Fruit fly (Drosophila melanogaster) whole organism, prepupa: ENCODE data around the gene CG13309.

Source experiments
- Blimp-1 ChIP-seq: fragments of 200-800 bp; sonication (Bioruptor generic); optimal IDR thresholded peaks from 3 replicates; lab custom pipeline; 2017; ENCODE audit warnings: missing biosample characterization, missing genetic modification characterization, mild to moderate bottlenecking, moderate library complexity, missing genetic modification reagents
- CG10669 ChIP-seq: fragments of 200-800 bp; sonication (Bioruptor generic); optimal IDR thresholded peaks from 3 replicates; lab custom pipeline; 2018; ENCODE audit warnings: missing biosample characterization, mild to moderate bottlenecking, missing genetic modification characterization, moderate library complexity
- CG11902 ChIP-seq: fragments of 200-800 bp; sonication (Bioruptor generic); optimal IDR thresholded peaks from 3 replicates; lab custom pipeline; 2016; ENCODE audit warnings: missing biosample characterization, missing genetic modification characterization
- CG3032 ChIP-seq: fragments of 200-800 bp; optimal IDR thresholded peaks from 2 replicates; lab custom pipeline; 2019; ENCODE audit warnings: missing biosample characterization, mild to moderate bottlenecking, missing genetic modification characterization, moderate library complexity
- CG32006 ChIP-seq: fragments of 200-800 bp; sonication (Bioruptor generic); optimal IDR thresholded peaks from 3 replicates; lab custom pipeline; 2017; ENCODE audit warnings: missing biosample characterization, mild to moderate bottlenecking, missing genetic modification characterization
- CG34406 ChIP-seq: fragments of 200-800 bp; sonication (Bioruptor generic); optimal IDR thresholded peaks from 3 replicates; lab custom pipeline; 2016; ENCODE audit warnings: missing biosample characterization, missing genetic modification characterization
- CG3919 ChIP-seq: fragments of 200-800 bp; sonication (Bioruptor generic); optimal IDR thresholded peaks from 3 replicates; lab custom pipeline; 2016; ENCODE audit warnings: missing biosample characterization, missing genetic modification characterization
- CG6276 ChIP-seq: fragments of 200-800 bp; sonication (Bioruptor generic); optimal IDR thresholded peaks from 2 replicates; lab custom pipeline; 2017; ENCODE audit warnings: missing biosample characterization, mild to moderate bottlenecking, missing genetic modification characterization
- CG6792 ChIP-seq: fragments of 200-800 bp; sonication (Bioruptor generic); optimal IDR thresholded peaks from 3 replicates; lab custom pipeline; 2016; ENCODE audit warnings: missing biosample characterization, missing genetic modification characterization
- CG6808 ChIP-seq: fragments of 200-800 bp; sonication (Bioruptor generic); optimal IDR thresholded peaks from 3 replicates; lab custom pipeline; 2017; ENCODE audit warnings: missing biosample characterization, missing genetic modification characterization, mild to moderate bottlenecking, moderate library complexity, missing genetic modification reagents
- CG6854 ChIP-seq: fragments of 200-800 bp; sonication (Bioruptor generic); optimal IDR thresholded peaks from 2 replicates; lab custom pipeline; 2017; ENCODE audit warnings: missing biosample characterization, mild to moderate bottlenecking, missing genetic modification characterization
- CG8119 ChIP-seq: fragments of 200-800 bp; sonication (Bioruptor generic); IDR thresholded peaks from 3 replicates; pipeline ENCODE4 v1.3.6; 2022; ENCODE audit warnings: missing biosample characterization, missing genetic modification characterization
- CG8319 ChIP-seq: fragments of 200-800 bp; sonication (Bioruptor generic); optimal IDR thresholded peaks from 3 replicates; lab custom pipeline; 2016; ENCODE audit warnings: missing biosample characterization, missing genetic modification characterization
- CG8632 ChIP-seq: fragments of 200-800 bp; sonication (Bioruptor generic); optimal IDR thresholded peaks from 3 replicates; lab custom pipeline; 2016; ENCODE audit warnings: missing biosample characterization, missing genetic modification characterization
- CG9139 ChIP-seq: fragments of 200-800 bp; sonication (Bioruptor generic); optimal IDR thresholded peaks from 3 replicates; lab custom pipeline; 2017; ENCODE audit warnings: missing biosample characterization, mild to moderate bottlenecking, missing genetic modification characterization
- Eip75B ChIP-seq: fragments of 200-800 bp; sonication (Bioruptor generic); optimal IDR thresholded peaks from 3 replicates; lab custom pipeline; 2016; ENCODE audit warnings: missing biosample characterization, missing genetic modification characterization
- Gug ChIP-seq: fragments of 200-800 bp; sonication (Bioruptor generic); IDR thresholded peaks from 2 replicates; pipeline ENCODE4 v1.3.6; 2022; ENCODE audit warnings: missing biosample characterization, missing genetic modification characterization
- Hr39 ChIP-seq: fragments of 200-800 bp; sonication (Bioruptor generic); optimal IDR thresholded peaks from 2 replicates; lab custom pipeline; 2016; ENCODE audit warnings: missing biosample characterization, missing genetic modification characterization
- Hr4 ChIP-seq: fragments of 200-800 bp; sonication (Bioruptor generic); optimal IDR thresholded peaks from 3 replicates; lab custom pipeline; 2016; ENCODE audit warnings: missing biosample characterization, missing genetic modification characterization
- Lpt ChIP-seq: fragments of 200-800 bp; sonication (Bioruptor generic); optimal IDR thresholded peaks from 3 replicates; lab custom pipeline; 2016; ENCODE audit warnings: missing biosample characterization, missing genetic modification characterization
- OdsH ChIP-seq: fragments of 200-800 bp; sonication (Bioruptor generic); optimal IDR thresholded peaks from 3 replicates; lab custom pipeline; 2016; ENCODE audit warnings: missing biosample characterization, missing genetic modification characterization
- Sox102F ChIP-seq: fragments of 200-800 bp; sonication (Bioruptor generic); optimal IDR thresholded peaks from 2 replicates; lab custom pipeline; 2016; ENCODE audit warnings: missing biosample characterization, mild to moderate bottlenecking, missing genetic modification characterization
- Sox15 ChIP-seq: fragments of 200-800 bp; sonication (Bioruptor generic); optimal IDR thresholded peaks from 3 replicates; lab custom pipeline; 2016; ENCODE audit warnings: missing biosample characterization, missing genetic modification characterization
- esn ChIP-seq: fragments of 200-800 bp; sonication (Bioruptor generic); optimal IDR thresholded peaks from 2 replicates; lab custom pipeline; 2016; ENCODE audit warnings: missing biosample characterization, mild to moderate bottlenecking, missing genetic modification characterization, moderate library complexity
- fd85E ChIP-seq: fragments of 200-800 bp; sonication (Bioruptor generic); optimal IDR thresholded peaks from 3 replicates; lab custom pipeline; 2016; ENCODE audit warnings: missing biosample characterization, missing genetic modification characterization
- fkh ChIP-seq: fragments of 200-800 bp; sonication (Bioruptor generic); optimal IDR thresholded peaks from 3 replicates; lab custom pipeline; 2017; ENCODE audit warnings: missing biosample characterization, mild to moderate bottlenecking, missing genetic modification characterization, moderate library complexity
- lz ChIP-seq: fragments of 200-800 bp; sonication (Bioruptor generic); optimal IDR thresholded peaks from 3 replicates; lab custom pipeline; 2016; ENCODE audit warnings: missing biosample characterization, missing genetic modification characterization
- net ChIP-seq: fragments of 200-800 bp; sonication (Bioruptor generic); optimal IDR thresholded peaks from 3 replicates; lab custom pipeline; 2016; ENCODE audit warnings: missing biosample characterization, missing genetic modification characterization
- spab ChIP-seq: fragments of 200-800 bp; sonication (Bioruptor generic); optimal IDR thresholded peaks from 2 replicates; lab custom pipeline; 2017; ENCODE audit warnings: missing biosample characterization, mild to moderate bottlenecking, missing genetic modification characterization, missing genetic modification reagents
- ss ChIP-seq, 2 experiments: fragments of 200-800 bp; sonication (Bioruptor generic); optimal IDR thresholded peaks; 2 replicates in 1 of 2; 3 replicates in 1 of 2; lab custom pipeline; 2017 to 2018; ENCODE audit warnings: mild to moderate bottlenecking in 2 of 2, missing biosample characterization in 2 of 2, missing genetic modification characterization in 2 of 2, moderate library complexity in 1 of 2
- svp ChIP-seq: fragments of 200-800 bp; sonication (Bioruptor generic); peaks from one replicate; lab custom pipeline; 2016; ENCODE audit warnings: missing biosample characterization, missing genetic modification characterization
- topi ChIP-seq: fragments of 200-800 bp; sonication (Bioruptor generic); optimal IDR thresholded peaks from 3 replicates; lab custom pipeline; 2016; ENCODE audit warnings: missing biosample characterization, missing genetic modification characterization
- vri ChIP-seq: fragments of 200-800 bp; sonication (Bioruptor generic); optimal IDR thresholded peaks from 3 replicates; lab custom pipeline; 2016; ENCODE audit warnings: missing biosample characterization, mild to moderate bottlenecking, missing genetic modification characterization

Gene CG13309

dm6 chr3L:8798539-8798938 is 11.7 kb upstream of the CG13309 start:
- TF ChIP-seq CG3919 (GFP tag; lab: Kevin White, UChicago), result no peak
- TF ChIP-seq Gug (GFP tag; lab: Robert Waterston, UW), result no peak
- TF ChIP-seq fd85E (GFP tag; lab: Kevin White, UChicago), result no peak
- TF ChIP-seq OdsH (GFP tag; lab: Kevin White, UChicago), result no peak
- TF ChIP-seq CG6792 (GFP tag; lab: Kevin White, UChicago), result no peak
- TF ChIP-seq vri (GFP tag; lab: Kevin White, UChicago), result no peak
- TF ChIP-seq lz (GFP tag; lab: Kevin White, UChicago), result no peak
- TF ChIP-seq CG8632 (GFP tag; lab: Kevin White, UChicago), result no peak
- no peak for TF ChIP-seq spab (GFP tag; lab: Kevin White, UChicago)

- no peak for TF ChIP-seq svp (GFP tag; lab: Kevin White, UChicago)
- no peak for TF ChIP-seq OdsH (GFP tag; lab: Kevin White, UChicago)
- TF ChIP-seq CG10669 (GFP tag; lab: Kevin White, UChicago), result no peak
- TF ChIP-seq Hr4 (GFP tag; lab: Kevin White, UChicago), result no peak
- no peak for TF ChIP-seq Sox15 (GFP tag; lab: Kevin White, UChicago)
- no peak for TF ChIP-seq fkh (GFP tag; lab: Kevin White, UChicago)
- TF ChIP-seq, all 60 proteins: peak for 0
These were observed 9.8 kb upstream of the CG13309 start, which contains the start of gene CG13310 for dm6 chr3L:8800432-8800831. Gene CG13310 (minus strand): TSS chr3L:8800532.

dm6 chr3L:8802064-8802463 is 8.1 kb upstream of the CG13309 start, which contains the start of the genes CG13311 and CG34426:
Gene CG13311 (minus strand): TSS chr3L:8802164.
Gene CG34426 (plus strand): TSS chr3L:8802463.
- TF ChIP-seq svp (GFP tag; lab: Kevin White, UChicago), result no peak

- TF ChIP-seq CG6808 (GFP tag; lab: Kevin White, UChicago), result no peak
- no peak for TF ChIP-seq CG9139 (GFP tag; lab: Kevin White, UChicago)
These were observed 5.9 kb upstream of the CG13309 start, which contains the start of the genes CG32023 and CG34427 for dm6 chr3L:8804082-8804814. Gene CG32023 (minus strand): TSS chr3L:8804182. Gene CG34427 (plus strand): TSS chr3L:8804764.

dm6 chr3L:8807113-8807651 is 3.0 kb upstream of the CG13309 start, which contains the start of the genes CG13312 and CG32024:
Gene CG13312 (minus strand): TSS chr3L:8807213.
Gene CG32024 (plus strand): TSS chr3L:8807601.
- no peak for TF ChIP-seq Gug (GFP tag; lab: Robert Waterston, UW)
- peak; percentile 27 for TF ChIP-seq fkh (GFP tag; lab: Kevin White, UChicago)
- TF ChIP-seq CG6854 (GFP tag; lab: Kevin White, UChicago), result no peak
- TF ChIP-seq, all 60 proteins: peak for 1

- no peak for TF ChIP-seq Eip75B (GFP tag; lab: Kevin White, UChicago)
- no peak for TF ChIP-seq Lpt (GFP tag; lab: Kevin White, UChicago)
- TF ChIP-seq topi (GFP tag; lab: Kevin White, UChicago), result no peak
- TF ChIP-seq Sox102F (GFP tag; lab: Kevin White, UChicago), result no peak
- TF ChIP-seq CG32006 (GFP tag; lab: Kevin White, UChicago), result no peak
- no peak for TF ChIP-seq CG8119 (GFP tag; lab: Robert Waterston, UW)
- no peak for TF ChIP-seq CG3919 (GFP tag; lab: Kevin White, UChicago)
These were observed 2.0 kb upstream of the CG13309 start, which contains the start of gene CG13308 for dm6 chr3L:8808244-8808643. Gene CG13308 (plus strand): TSS chr3L:8808544.

- TF ChIP-seq CG8319 (GFP tag; lab: Kevin White, UChicago) (peak; percentile 41), Hr39 (GFP tag; lab: Kevin White, UChicago) (peak; percentile 10), CG11902 (GFP tag; lab: Kevin White, UChicago) (no peak), net (GFP tag; lab: Kevin White, UChicago) (peak; percentile 17), CG6808 (GFP tag; lab: Kevin White, UChicago) (peak; percentile 41), Hr4 (GFP tag; lab: Kevin White, UChicago) (peak; percentile 63), CG3032 (no peak), lz (GFP tag; lab: Kevin White, UChicago) (peak; percentile 5), OdsH (GFP tag; lab: Kevin White, UChicago) (peak; percentile 46), CG3919 (GFP tag; lab: Kevin White, UChicago) (peak; percentile 63), vri (GFP tag; lab: Kevin White, UChicago) (no peak), CG34406 (no peak), CG9139 (GFP tag; lab: Kevin White, UChicago) (peak; percentile 13), esn (no peak), fkh (GFP tag; lab: Kevin White, UChicago) (no peak), ss (GFP tag; optimal IDR thresholded peaks at IDR 0.05; lab: Kevin White, UChicago) (peak; percentile 27 to 31), CG6276 (GFP tag; lab: Kevin White, UChicago) (peak; percentile 43), svp (GFP tag; lab: Kevin White, UChicago) (no peak), CG10669 (GFP tag; lab: Kevin White, UChicago) (peak; percentile 57), Blimp-1 (GFP tag; lab: Kevin White, UChicago) (no peak), Lpt (GFP tag; lab: Kevin White, UChicago) (peak; percentile 35), Sox15 (GFP tag; lab: Kevin White, UChicago) (no peak)
These were observed 3.3 kb downstream of the CG13309 start for dm6 chr3L:8813484-8813883.
